Worm (Caenorhabditis elegans): ENCODE measurements around the gene cut-4.
A peak's percentile ranks its signal among the peaks of the same experiment; 100 is the strongest.

Gene cut-4

ce11 chrII:10393282-10394179 lies 42.4 kb upstream of the cut-4 start, which contains the start of gene gpd-1:
Gene gpd-1, plus strand, starts transcription at chrII:10394129.
- TF ChIP-seq F13H6.1 (tag; optimal IDR thresholded peaks at IDR 0.05), result no peak
- no peak for TF ChIP-seq fax-1 (tag; optimal IDR thresholded peaks at IDR 0.05)
- TF ChIP-seq sox-4 (tag; optimal IDR thresholded peaks at IDR 0.05), result no peak
- TF ChIP-seq dve-1 (tag; optimal IDR thresholded peaks at IDR 0.05), result no peak

ce11 chrII:10395303-10395757 lies 40.6 kb upstream of the cut-4 start, which contains the start of gene T09F3.4:
Gene T09F3.4, plus strand, starts transcription at chrII:10395707.
- TF ChIP-seq pat-9 (tag; optimal IDR thresholded peaks at IDR 0.05), result no peak
- TF ChIP-seq ceh-34 (tag; optimal IDR thresholded peaks at IDR 0.05), result no peak
- TF ChIP-seq fkh-6 (tag; optimal IDR thresholded peaks at IDR 0.05), result peak; percentile 15
- TF ChIP-seq ref-2 (tag; optimal IDR thresholded peaks at IDR 0.05), result no peak
- TF ChIP-seq che-1 (tag; optimal IDR thresholded peaks at IDR 0.05), result no peak
- TF ChIP-seq fkh-10 (GFP tag; optimal IDR thresholded peaks at IDR 0.05), result no peak
- no peak for TF ChIP-seq dmd-4 (tag; optimal IDR thresholded peaks at IDR 0.05; ENCODE audit: borderline replicate concordance)
- TF ChIP-seq rnt-1 (tag; optimal IDR thresholded peaks at IDR 0.05), result no peak
- TF ChIP-seq pros-1 (tag; optimal IDR thresholded peaks at IDR 0.05), result no peak
- peak; percentile 70 for TF ChIP-seq tbx-2 (tag; optimal IDR thresholded peaks at IDR 0.05)
- TF ChIP-seq elt-2 (tag; optimal IDR thresholded peaks at IDR 0.05), result peak; percentile 28
- TF ChIP-seq ceh-19 (GFP tag; optimal IDR thresholded peaks at IDR 0.05), result no peak
- TF ChIP-seq sdc-2 (tag; optimal IDR thresholded peaks at IDR 0.05), result no peak
- no peak for TF ChIP-seq pax-1 (tag; optimal IDR thresholded peaks at IDR 0.05)
- no peak for TF ChIP-seq sox-4 (tag; optimal IDR thresholded peaks at IDR 0.05)
- TF ChIP-seq ahr-1 (tag; optimal IDR thresholded peaks at IDR 0.05), result no peak
- TF ChIP-seq gmeb-2 (tag; optimal IDR thresholded peaks at IDR 0.05), result no peak
- no peak for TF ChIP-seq F13H6.1 (tag; optimal IDR thresholded peaks at IDR 0.05)
- TF ChIP-seq ceh-45 (GFP tag; IDR thresholded peaks at IDR 0.05), result no peak
- TF ChIP-seq hlh-15 (tag; optimal IDR thresholded peaks at IDR 0.05), result no peak
- peak; percentile 70 for TF ChIP-seq ceh-31 (tag; optimal IDR thresholded peaks at IDR 0.05)
- no peak for TF ChIP-seq npax-4 (tag; optimal IDR thresholded peaks at IDR 0.05)
- TF ChIP-seq zip-5 (tag; optimal IDR thresholded peaks at IDR 0.05), result peak; percentile 29
- no peak for TF ChIP-seq nfya-1 (tag; optimal IDR thresholded peaks at IDR 0.05)
- peak; percentile 48 for TF ChIP-seq tbx-7 (tag; optimal IDR thresholded peaks at IDR 0.05)
- no peak for TF ChIP-seq fax-1 (tag; optimal IDR thresholded peaks at IDR 0.05)
- no peak for TF ChIP-seq ttx-3 (tag; optimal IDR thresholded peaks at IDR 0.05)
- TF ChIP-seq ceh-22 (tag; optimal IDR thresholded peaks at IDR 0.05), result no peak
- TF ChIP-seq ztf-16 (tag; optimal IDR thresholded peaks at IDR 0.05), result no peak
- TF ChIP-seq madf-2 (tag; optimal IDR thresholded peaks at IDR 0.05), result no peak
- peak; percentile 64 for TF ChIP-seq ets-4 (tag; optimal IDR thresholded peaks at IDR 0.05)
- no peak for TF ChIP-seq Y22D7AL.16 (tag; optimal IDR thresholded peaks at IDR 0.05)
- TF ChIP-seq syd-9 (tag; optimal IDR thresholded peaks at IDR 0.05), result no peak
- no peak for TF ChIP-seq ceh-18 (tag; optimal IDR thresholded peaks at IDR 0.05)
- TF ChIP-seq C08G9.2 (tag; optimal IDR thresholded peaks at IDR 0.05), result peak; percentile 80
- TF ChIP-seq hlh-13 (GFP tag; optimal IDR thresholded peaks at IDR 0.05), result no peak
- peak; percentile 69 for TF ChIP-seq ceh-2 (tag; optimal IDR thresholded peaks at IDR 0.05)
- no peak for TF ChIP-seq pha-2 (tag; optimal IDR thresholded peaks at IDR 0.05)
- no peak for TF ChIP-seq ama-1 (optimal IDR thresholded peaks at IDR 0.05)
- no peak for TF ChIP-seq lim-6 (tag; optimal IDR thresholded peaks at IDR 0.05)
- TF ChIP-seq ceh-6 (GFP tag; optimal IDR thresholded peaks at IDR 0.05), result no peak
- no peak for TF ChIP-seq odd-2 (tag; optimal IDR thresholded peaks at IDR 0.05)
- no peak for TF ChIP-seq eyg-1 (tag; optimal IDR thresholded peaks at IDR 0.05)
- TF ChIP-seq elt-4 (tag; optimal IDR thresholded peaks at IDR 0.05), result no peak
- no peak for TF ChIP-seq ceh-30 (tag; optimal IDR thresholded peaks at IDR 0.05)
- no peak for TF ChIP-seq hlh-30 (tag; optimal IDR thresholded peaks at IDR 0.05; ENCODE audit: insufficient read depth)

Data from whole organism, late embryonic.